Worm (Caenorhabditis elegans): Measurements from ENCODE around the gene ced-10.

DNA sequence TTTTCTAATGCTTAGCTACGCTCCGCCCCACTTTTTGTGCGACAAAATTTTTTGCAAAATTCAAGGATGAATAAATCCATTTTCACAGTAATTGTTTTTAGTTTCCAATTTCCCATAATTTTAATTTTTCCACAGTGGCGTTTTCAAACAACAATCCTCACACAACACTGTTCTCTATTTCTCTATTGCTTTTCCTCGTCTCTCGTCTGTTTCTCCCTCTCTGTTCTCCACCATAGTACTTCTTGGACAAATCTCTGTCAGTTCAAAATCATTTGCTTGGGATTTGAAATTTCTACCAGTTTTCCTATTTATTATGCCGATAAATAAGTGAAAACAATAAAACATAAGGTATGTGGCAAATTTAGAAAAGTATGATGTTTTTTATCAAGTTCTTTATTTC, 46.1 kb downstream of the ced-10 start, which contains the start of gene F58E2.4:
- TF ChIP-seq nhr-25 (tag; optimal IDR thresholded peaks at IDR 0.05) (no peak), zag-1 (tag; optimal IDR thresholded peaks at IDR 0.05) (no peak), unc-39 (tag; optimal IDR thresholded peaks at IDR 0.05) (no peak), ama-1 (optimal IDR thresholded peaks at IDR 0.05) (no peak), dmd-4 (tag; optimal IDR thresholded peaks at IDR 0.05) (no peak), mab-5 (tag; optimal IDR thresholded peaks at IDR 0.05) (no peak), ztf-11 (tag; optimal IDR thresholded peaks at IDR 0.05) (no peak), skn-1 (tag; optimal IDR thresholded peaks at IDR 0.05) (no peak), nhr-129 (tag; optimal IDR thresholded peaks at IDR 0.05) (no peak), blmp-1 (tag; optimal IDR thresholded peaks at IDR 0.05; ENCODE audit: insufficient read depth) (no peak), aly-2 (tag; optimal IDR thresholded peaks at IDR 0.05) (no peak), elt-3 (tag; optimal IDR thresholded peaks at IDR 0.05) (no peak), nhr-237 (tag; optimal IDR thresholded peaks at IDR 0.05) (no peak)
